Fruit fly (Drosophila melanogaster): ENCODE measurements around the gene TTLL3B.
A peak's percentile ranks its signal among the peaks of the same experiment; 100 is the strongest.

The TTLL3B gene

dm6 chr2L:6701409-6702199 is 31.1 kb upstream of the TTLL3B start (continued):
- peak; percentile 72 for TF ChIP-seq Blimp-1 (GFP tag; optimal IDR thresholded peaks at IDR 0.05)
- peak; percentile 57 for TF ChIP-seq svp (GFP tag)
- TF ChIP-seq Ets96B (tag; optimal IDR thresholded peaks at IDR 0.05): peak; percentile 51
- TF ChIP-seq CG6792 (GFP tag; optimal IDR thresholded peaks at IDR 0.05): peak; percentile 35
- peak; percentile 21 for TF ChIP-seq Sox15 (GFP tag; optimal IDR thresholded peaks at IDR 0.05)
- TF ChIP-seq salr (GFP tag; optimal IDR thresholded peaks at IDR 0.05): no peak
- TF ChIP-seq dac (GFP tag; optimal IDR thresholded peaks at IDR 0.05): no peak
- TF ChIP-seq Eip75B (GFP tag; optimal IDR thresholded peaks at IDR 0.05): peak; percentile 45
- TF ChIP-seq CG1621 (tag; optimal IDR thresholded peaks at IDR 0.05): no peak
- TF ChIP-seq Hr39 (GFP tag; optimal IDR thresholded peaks at IDR 0.05): peak; percentile 26
- peak; percentile 13 for TF ChIP-seq net (GFP tag; optimal IDR thresholded peaks at IDR 0.05)
- peak; percentile 40 for TF ChIP-seq Met (GFP tag; optimal IDR thresholded peaks at IDR 0.05)
- no peak for TF ChIP-seq Hr38 (GFP tag; optimal IDR thresholded peaks at IDR 0.05)
- TF ChIP-seq CG4318 (GFP tag; optimal IDR thresholded peaks at IDR 0.05): no peak
- TF ChIP-seq Hr4 (GFP tag; optimal IDR thresholded peaks at IDR 0.05): no peak
- TF ChIP-seq Eip93F (GFP tag; optimal IDR thresholded peaks at IDR 0.05): no peak
- no peak for TF ChIP-seq CG7368 (GFP tag; optimal IDR thresholded peaks at IDR 0.05)
- no peak for TF ChIP-seq fd59A (GFP tag; optimal IDR thresholded peaks at IDR 0.05)

- TF ChIP-seq CG11902 (GFP tag; optimal IDR thresholded peaks at IDR 0.05) (no peak), achi (GFP tag; optimal IDR thresholded peaks at IDR 0.05) (no peak), CG10631 (GFP tag; optimal IDR thresholded peaks at IDR 0.05) (no peak), Blimp-1 (GFP tag; optimal IDR thresholded peaks at IDR 0.05) (no peak), acj6 (GFP tag; optimal IDR thresholded peaks at IDR 0.05) (no peak), eg (GFP tag; IDR thresholded peaks at IDR 0.05) (no peak), CG11294 (GFP tag; IDR thresholded peaks at IDR 0.05) (no peak), salr (GFP tag; optimal IDR thresholded peaks at IDR 0.05) (no peak), CG3032 (tag; optimal IDR thresholded peaks at IDR 0.05) (no peak), CG3919 (GFP tag; optimal IDR thresholded peaks at IDR 0.05) (no peak), topi (GFP tag; optimal IDR thresholded peaks at IDR 0.05) (no peak)
Measured at dm6 chr2L:6705081-6705480, 27.6 kb upstream of the TTLL3B start.

dm6 chr2L:6706368-6706919 is 26.2 kb upstream of the TTLL3B start:
- TF ChIP-seq Hr4 (GFP tag; optimal IDR thresholded peaks at IDR 0.05) (no peak), achi (GFP tag; optimal IDR thresholded peaks at IDR 0.05) (no peak), CG11294 (GFP tag; IDR thresholded peaks at IDR 0.05) (no peak), CG8319 (GFP tag; optimal IDR thresholded peaks at IDR 0.05) (no peak), CG7368 (GFP tag; optimal IDR thresholded peaks at IDR 0.05) (no peak), Ets96B (tag; optimal IDR thresholded peaks at IDR 0.05) (no peak), esn (GFP tag; optimal IDR thresholded peaks at IDR 0.05) (no peak), Ets21C (GFP tag; optimal IDR thresholded peaks at IDR 0.05) (no peak), Lpt (GFP tag; optimal IDR thresholded peaks at IDR 0.05) (no peak), acj6 (GFP tag; optimal IDR thresholded peaks at IDR 0.05) (no peak), Hr38 (GFP tag; optimal IDR thresholded peaks at IDR 0.05) (no peak), CG31627 (GFP tag; optimal IDR thresholded peaks at IDR 0.05) (no peak), CG6808 (GFP tag; optimal IDR thresholded peaks at IDR 0.05) (no peak), Blimp-1 (GFP tag; optimal IDR thresholded peaks at IDR 0.05) (no peak), Sox15 (GFP tag; optimal IDR thresholded peaks at IDR 0.05) (no peak), Eip78C (GFP tag) (no peak), Eip93F (GFP tag; optimal IDR thresholded peaks at IDR 0.05) (no peak), vri (GFP tag; optimal IDR thresholded peaks at IDR 0.05) (no peak), Gug (GFP tag; IDR thresholded peaks at IDR 0.05) (no peak), Smox (GFP tag; optimal IDR thresholded peaks at IDR 0.05) (no peak)

All from whole organism, prepupa.